Fruit fly (Drosophila melanogaster) whole organism, embryonic: Measurements from ENCODE around the gene CG43271.

Experiments used
- ATbp ChIP-seq: fragments of 200-800 bp; sonication (Bioruptor generic); optimal IDR thresholded peaks from 2 replicates; lab custom pipeline; 2017; ENCODE audit warnings: missing biosample characterization, mild to moderate bottlenecking, missing genetic modification characterization, missing genetic modification reagents
- Adf1 ChIP-seq: fragments of 200-800 bp; sonication (Bioruptor generic); IDR thresholded peaks from 2 replicates; pipeline ENCODE4 v1.3.6; 2022; ENCODE audit warnings: missing biosample characterization, missing genetic modification characterization
- Atf-2 ChIP-seq: fragments of 200-800 bp; sonication (Bioruptor generic); optimal IDR thresholded peaks from 2 replicates; lab custom pipeline; 2016; ENCODE audit warnings: missing biosample characterization, missing genetic modification characterization
- BEAF-32 ChIP-seq: fragments of 200-800 bp; sonication (Bioruptor generic); optimal IDR thresholded peaks from 3 replicates; lab custom pipeline; 2017; ENCODE audit warnings: missing biosample characterization, missing genetic modification characterization, mild to moderate bottlenecking, moderate library complexity, missing genetic modification reagents
- CG10431 ChIP-seq: fragments of 200-800 bp; sonication (Bioruptor generic); optimal IDR thresholded peaks from 3 replicates; lab custom pipeline; 2018; ENCODE audit warnings: missing biosample characterization, mild to moderate bottlenecking, missing genetic modification characterization
- CG11085 ChIP-seq: fragments of 200-800 bp; sonication (Bioruptor generic); IDR thresholded peaks from 2 replicates; pipeline ENCODE4 v1.3.6; 2022; ENCODE audit warnings: missing biosample characterization, missing genetic modification characterization
- CG12071 ChIP-seq: fragments of 200-800 bp; sonication (Bioruptor generic); optimal IDR thresholded peaks from 3 replicates; lab custom pipeline; 2018; ENCODE audit warnings: missing biosample characterization, mild to moderate bottlenecking, missing genetic modification characterization
- CG12104 ChIP-seq: fragments of 200-800 bp; sonication (Bioruptor generic); optimal IDR thresholded peaks from 3 replicates; lab custom pipeline; 2016; ENCODE audit warnings: missing biosample characterization, missing genetic modification characterization
- CG12219 ChIP-seq: fragments of 200-800 bp; sonication (Bioruptor generic); optimal IDR thresholded peaks from 3 replicates; lab custom pipeline; 2018; ENCODE audit warnings: missing biosample characterization, mild to moderate bottlenecking, missing genetic modification characterization
- CG13296 ChIP-seq: fragments of 200-800 bp; sonication (Bioruptor generic); optimal IDR thresholded peaks from 3 replicates; lab custom pipeline; 2018; ENCODE audit warnings: missing biosample characterization, mild to moderate bottlenecking, missing genetic modification characterization
- CG13775 ChIP-seq: fragments of 200-800 bp; sonication (Bioruptor generic); optimal IDR thresholded peaks from 3 replicates; lab custom pipeline; 2017; ENCODE audit warnings: missing biosample characterization, mild to moderate bottlenecking, missing genetic modification characterization
- CG32532 ChIP-seq: fragments of 200-800 bp; sonication (Bioruptor generic); IDR thresholded peaks from 2 replicates; pipeline ENCODE4 v1.3.6; 2022; ENCODE audit warnings: missing biosample characterization, missing genetic modification characterization
- CG33213 ChIP-seq: fragments of 200-800 bp; sonication (Bioruptor generic); optimal IDR thresholded peaks from 3 replicates; lab custom pipeline; 2016; ENCODE audit warnings: missing biosample characterization, missing genetic modification characterization
- CG3407 ChIP-seq: fragments of 200-800 bp; sonication (Bioruptor generic); optimal IDR thresholded peaks from 2 replicates; lab custom pipeline; 2018; ENCODE audit warnings: missing biosample characterization, mild to moderate bottlenecking, missing genetic modification characterization
- CG3847 ChIP-seq: fragments of 200-800 bp; sonication (Bioruptor generic); IDR thresholded peaks from 2 replicates; pipeline ENCODE4 v1.3.6; 2022; ENCODE audit warnings: missing biosample characterization, missing genetic modification characterization
- CG3995 ChIP-seq: fragments of 200-800 bp; sonication (Bioruptor generic); optimal IDR thresholded peaks from 3 replicates; lab custom pipeline; 2016; ENCODE audit warnings: missing biosample characterization, missing genetic modification characterization
- CG4617 ChIP-seq: fragments of 200-800 bp; sonication (Bioruptor generic); optimal IDR thresholded peaks from 3 replicates; lab custom pipeline; 2016; ENCODE audit warnings: missing biosample characterization, missing genetic modification characterization, borderline replicate concordance
- CG4854 ChIP-seq: fragments of 200-800 bp; sonication (Bioruptor generic); optimal IDR thresholded peaks from 2 replicates; lab custom pipeline; 2016; ENCODE audit warnings: missing biosample characterization, missing genetic modification characterization, inconsistent platforms
- CkIIα-i1 ChIP-seq: fragments of 200-800 bp; sonication (Bioruptor generic); IDR thresholded peaks from 2 replicates; pipeline ENCODE4 v1.3.6; 2022; ENCODE audit warnings: missing biosample characterization, missing genetic modification characterization
- D ChIP-seq, 2 experiments: fragments of 200-800 bp in 1 of 2; fragments of >200 bp in 1 of 2; sonication (Bioruptor generic) in 1 of 2; optimal IDR thresholded peaks; 2 replicates in 1 of 2; 3 replicates in 1 of 2; lab custom pipeline; 2017; ENCODE audit warnings: mild to moderate bottlenecking in 1 of 2, missing biosample characterization in 1 of 2, missing genetic modification characterization in 1 of 2, missing genetic modification reagents in 1 of 2
- Doc2 ChIP-seq: fragments of 200-800 bp; sonication (Bioruptor generic); IDR thresholded peaks from 2 replicates; pipeline ENCODE4 v1.3.6; 2022; ENCODE audit warnings: missing biosample characterization, missing genetic modification characterization
- Dp ChIP-seq: fragments of 200-800 bp; sonication (Bioruptor generic); optimal IDR thresholded peaks from 2 replicates; lab custom pipeline; 2018; ENCODE audit warnings: missing biosample characterization, mild to moderate bottlenecking, missing genetic modification characterization, moderate library complexity
- Elba2 ChIP-seq: fragments of 200-800 bp; sonication (Bioruptor generic); optimal IDR thresholded peaks from 3 replicates; lab custom pipeline; 2016; ENCODE audit warnings: missing biosample characterization, missing genetic modification characterization
- Fer1 ChIP-seq: fragments of 200-800 bp; sonication (Bioruptor generic); optimal IDR thresholded peaks from 2 replicates; lab custom pipeline; 2017; ENCODE audit warnings: missing biosample characterization, mild to moderate bottlenecking, missing genetic modification characterization
- HHEX ChIP-seq: fragments of 200-800 bp; sonication (Bioruptor generic); optimal IDR thresholded peaks from 3 replicates; lab custom pipeline; 2017; ENCODE audit warnings: missing biosample characterization, mild to moderate bottlenecking, missing genetic modification characterization, missing genetic modification reagents
- HLH3B ChIP-seq: fragments of 200-800 bp; sonication (Bioruptor generic); IDR thresholded peaks from 2 replicates; pipeline ENCODE4 v1.3.6; 2022; ENCODE audit warnings: missing biosample characterization, missing genetic modification characterization
- HmgZ ChIP-seq: fragments of 200-800 bp; sonication (Bioruptor generic); optimal IDR thresholded peaks from 2 replicates; lab custom pipeline; 2018; ENCODE audit warnings: missing biosample characterization, mild to moderate bottlenecking, missing genetic modification characterization
- Hr39 ChIP-seq: fragments of >200 bp; optimal IDR thresholded peaks from 2 replicates; lab custom pipeline; 2017
- Hsf ChIP-seq: fragments of 200-800 bp; sonication (Bioruptor generic); optimal IDR thresholded peaks from 3 replicates; lab custom pipeline; 2016; ENCODE audit warnings: missing biosample characterization, missing genetic modification characterization
- Jarid2 ChIP-seq: fragments of 200-800 bp; sonication (Bioruptor generic); optimal IDR thresholded peaks from 3 replicates; lab custom pipeline; 2017; ENCODE audit warnings: mild to moderate bottlenecking, missing biosample characterization, missing genetic modification reagents, missing genetic modification characterization
- Kr ChIP-seq: fragments of 200-800 bp; sonication (Bioruptor generic); optimal IDR thresholded peaks from 2 replicates; lab custom pipeline; 2017; ENCODE audit warnings: missing biosample characterization, mild to moderate bottlenecking, missing genetic modification characterization
- Lim3 ChIP-seq: fragments of 200-800 bp; sonication (Bioruptor generic); IDR thresholded peaks from 2 replicates; pipeline ENCODE4 v1.3.6; 2022; ENCODE audit warnings: missing biosample characterization, missing genetic modification characterization
- Opbp ChIP-seq: fragments of 200-800 bp; sonication (Bioruptor generic); IDR thresholded peaks from 3 replicates; pipeline ENCODE4 v1.3.6; 2022; ENCODE audit warnings: missing biosample characterization, missing genetic modification characterization; ENCODE audit not compliant: partially characterized antibody
- Spps ChIP-seq: fragments of 200-800 bp; sonication (Bioruptor generic); optimal IDR thresholded peaks from 2 replicates; lab custom pipeline; 2018; ENCODE audit warnings: missing biosample characterization, mild to moderate bottlenecking, missing genetic modification characterization
- YL-1 ChIP-seq: fragments of 200-800 bp; sonication (Bioruptor generic); optimal IDR thresholded peaks from 3 replicates; lab custom pipeline; 2017; ENCODE audit warnings: missing biosample characterization, mild to moderate bottlenecking, missing genetic modification characterization
- ase ChIP-seq: fragments of 200-800 bp; sonication (Bioruptor generic); IDR thresholded peaks from 3 replicates; pipeline ENCODE4 v1.3.6; 2022; ENCODE audit warnings: missing biosample characterization, missing genetic modification characterization
- bbx ChIP-seq: fragments of 200-800 bp; sonication (Bioruptor generic); IDR thresholded peaks from 2 replicates; pipeline ENCODE4 v1.3.6; 2022; ENCODE audit warnings: missing biosample characterization, missing genetic modification characterization; ENCODE audit not compliant: partially characterized antibody
- dan ChIP-seq: fragments of 200-800 bp; sonication (Bioruptor generic); IDR thresholded peaks from 2 replicates; pipeline ENCODE4 v1.3.6; 2022; ENCODE audit warnings: missing biosample characterization, missing genetic modification characterization
- dm ChIP-seq: fragments of 200-800 bp; sonication (Bioruptor generic); optimal IDR thresholded peaks from 3 replicates; lab custom pipeline; 2016; ENCODE audit warnings: missing biosample characterization, missing genetic modification characterization
- en ChIP-seq: fragments of 200-800 bp; sonication (Bioruptor generic); optimal IDR thresholded peaks from 2 replicates; lab custom pipeline; 2016; ENCODE audit warnings: missing biosample characterization, missing genetic modification characterization
- eyg ChIP-seq: fragments of 200-800 bp; sonication (Bioruptor generic); optimal IDR thresholded peaks from 3 replicates; lab custom pipeline; 2016; ENCODE audit warnings: missing biosample characterization, missing genetic modification characterization
- h ChIP-seq: fragments of >200 bp; optimal IDR thresholded peaks from 2 replicates; lab custom pipeline; 2017
- hb ChIP-seq: fragments of 200-800 bp; sonication (Bioruptor generic); IDR thresholded peaks from 3 replicates; pipeline ENCODE4 v1.3.6; 2022; ENCODE audit warnings: missing biosample characterization, missing genetic modification characterization; ENCODE audit not compliant: partially characterized antibody
- klu ChIP-seq: fragments of 200-800 bp; sonication (Bioruptor generic); IDR thresholded peaks from 2 replicates; pipeline ENCODE4 v1.3.6; 2022; ENCODE audit warnings: missing biosample characterization, missing genetic modification characterization
- nmo ChIP-seq: fragments of 200-800 bp; sonication (Bioruptor generic); optimal IDR thresholded peaks from 2 replicates; lab custom pipeline; 2018; ENCODE audit warnings: missing biosample characterization, mild to moderate bottlenecking, missing genetic modification characterization, moderate library complexity
- p53 ChIP-seq: fragments of 200-800 bp; sonication (Bioruptor generic); optimal IDR thresholded peaks from 2 replicates; lab custom pipeline; 2016; ENCODE audit warnings: missing biosample characterization, missing genetic modification characterization
- prd ChIP-seq, 3 experiments: fragments of >200 bp in 2 of 3; fragments of 200-800 bp in 1 of 3; sonication (Bioruptor generic) in 1 of 3; optimal IDR thresholded peaks in 2 of 3; IDR thresholded peaks in 1 of 3; 2 replicates in 2 of 3; 3 replicates in 1 of 3; pipeline versions ENCODE4 v1.3.6 to Lab custom; 2017 to 2022; ENCODE audit warnings: missing biosample characterization in 1 of 3, missing genetic modification characterization in 1 of 3
- sens ChIP-seq: fragments of 200-800 bp; sonication (Bioruptor generic); peaks from one replicate; lab custom pipeline; 2016; ENCODE audit warnings: missing biosample characterization, missing genetic modification characterization
- tna ChIP-seq: fragments of 200-800 bp; sonication (Bioruptor generic); IDR thresholded peaks from 2 replicates; pipeline ENCODE4 v1.3.6; 2022; ENCODE audit warnings: missing biosample characterization, missing genetic modification characterization; ENCODE audit not compliant: partially characterized antibody
- unpg ChIP-seq: fragments of 200-800 bp; sonication (Bioruptor generic); optimal IDR thresholded peaks from 3 replicates; lab custom pipeline; 2018; ENCODE audit warnings: missing biosample characterization, mild to moderate bottlenecking, missing genetic modification characterization, moderate library complexity

CG43271 gene

DNA sequence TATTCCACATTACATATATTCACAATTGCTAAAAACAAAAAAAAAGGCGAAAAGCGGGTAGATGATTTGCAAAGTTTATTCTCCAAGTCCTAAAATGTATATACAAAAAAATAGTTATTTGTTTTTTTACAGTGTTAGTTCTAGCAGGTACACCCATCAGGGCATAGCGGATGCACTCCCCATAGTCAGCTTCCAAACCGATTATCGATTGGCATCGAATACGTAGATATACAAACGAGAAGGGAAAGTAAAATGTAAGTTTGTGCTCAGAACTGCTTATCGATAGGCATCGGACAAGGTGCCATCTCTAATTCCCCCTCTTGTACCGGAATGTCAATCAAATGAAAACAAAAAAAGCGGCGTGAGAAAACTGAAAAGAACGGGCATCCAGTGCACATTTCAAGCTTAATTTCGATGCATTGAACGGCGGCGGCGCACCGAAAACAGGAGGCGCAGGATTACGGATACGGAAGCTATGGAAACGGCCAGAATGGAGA is 48.3 kb upstream of the CG43271 start, which contains the start of gene CG5674 (continued):
- TF ChIP-seq HHEX (GFP tag; lab: Kevin White, UChicago): no peak
- TF ChIP-seq Dp (GFP tag; lab: Kevin White, UChicago): peak; percentile 21
- TF ChIP-seq ase: 0 out of 3 replicates have a peak, but pooled peaks have one; percentile 5
- no peak for TF ChIP-seq CG12219 (GFP tag; lab: Kevin White, UChicago)
- TF ChIP-seq Elba2 (GFP tag; lab: Kevin White, UChicago): no peak
- TF ChIP-seq CG3407 (GFP tag; lab: Kevin White, UChicago): no peak
- no peak for TF ChIP-seq CG3995
- no peak for TF ChIP-seq CG33213 (GFP tag; lab: Kevin White, UChicago)
- peak; percentile 56 for TF ChIP-seq D (optimal IDR thresholded peaks at IDR 0.05; lab: Kevin White, UChicago)
- TF ChIP-seq D (GFP tag; optimal IDR thresholded peaks at IDR 0.05; lab: Kevin White, UChicago): no peak
- no peak for TF ChIP-seq Fer1 (GFP tag; lab: Kevin White, UChicago)
- TF ChIP-seq eyg (GFP tag; lab: Kevin White, UChicago): peak; percentile 39
- 0 out of 2 replicates have a peak, but pooled peaks have one; percentile 8 for TF ChIP-seq HLH3B (GFP tag; lab: Robert Waterston, UW)
- no peak for TF ChIP-seq Jarid2 (GFP tag; lab: Kevin White, UChicago)
- TF ChIP-seq CG10431 (GFP tag; lab: Kevin White, UChicago): no peak
- no peak for TF ChIP-seq CkIIα-i1 (GFP tag; lab: Robert Waterston, UW)
- TF ChIP-seq YL-1 (GFP tag; lab: Kevin White, UChicago): peak; percentile 57
- TF ChIP-seq CG3847 (GFP tag; lab: Robert Waterston, UW): peak; percentile 64
- TF ChIP-seq sens (GFP tag; lab: Kevin White, UChicago): no peak
- TF ChIP-seq tna (GFP tag; lab: Robert Waterston, UW): peak; percentile 83
- peak; percentile 90 for TF ChIP-seq Opbp (GFP tag; lab: Robert Waterston, UW)
- no peak for TF ChIP-seq CG12104 (GFP tag; lab: Kevin White, UChicago)
- TF ChIP-seq ATbp: no peak
- no peak for TF ChIP-seq CG12071 (GFP tag; lab: Kevin White, UChicago)
- TF ChIP-seq Adf1 (GFP tag; lab: Robert Waterston, UW): no peak; the same call in 1 of the 2 replicates
- peak; percentile 64 for TF ChIP-seq CG4617 (GFP tag; lab: Kevin White, UChicago)
- no peak for TF ChIP-seq CG11085 (GFP tag; lab: Robert Waterston, UW)
- TF ChIP-seq BEAF-32: peak; percentile 91
- no peak for TF ChIP-seq Doc2 (GFP tag; lab: Robert Waterston, UW)
- peak; percentile 53 for TF ChIP-seq p53 (GFP tag; lab: Kevin White, UChicago)
- no peak for TF ChIP-seq Lim3 (GFP tag; lab: Robert Waterston, UW)
- peak; percentile 59 for TF ChIP-seq dm (GFP tag; lab: Kevin White, UChicago)
- no peak for TF ChIP-seq dan (GFP tag; lab: Robert Waterston, UW)
- TF ChIP-seq klu (GFP tag; lab: Robert Waterston, UW): no peak
- TF ChIP-seq prd (optimal IDR thresholded peaks at IDR 0.05; lab: Kevin White, UChicago): no peak
- TF ChIP-seq prd (GFP tag; IDR thresholded peaks at IDR 0.05; lab: Robert Waterston, UW): peak; percentile 69
- peak; percentile 87 for TF ChIP-seq hb (GFP tag; lab: Robert Waterston, UW)
- TF ChIP-seq bbx (GFP tag; lab: Robert Waterston, UW): peak; percentile 85
- TF ChIP-seq CG13296 (GFP tag; lab: Kevin White, UChicago): no peak
- TF ChIP-seq h (lab: Kevin White, UChicago): no peak
- TF ChIP-seq Hr39 (lab: Kevin White, UChicago): no peak
- peak; percentile 70 for TF ChIP-seq CG32532 (GFP tag; lab: Robert Waterston, UW)
- no peak for TF ChIP-seq Kr (GFP tag; lab: Kevin White, UChicago)
- TF ChIP-seq CG13775 (GFP tag; lab: Kevin White, UChicago): peak; percentile 49
- TF ChIP-seq nmo (GFP tag; lab: Kevin White, UChicago): peak; percentile 90
- no peak for TF ChIP-seq Spps (tag; lab: Kevin White, UChicago)
- TF ChIP-seq Atf-2 (GFP tag; lab: Kevin White, UChicago): peak; percentile 24
- no peak for TF ChIP-seq en (GFP tag; lab: Kevin White, UChicago)
- TF ChIP-seq unpg (GFP tag; lab: Kevin White, UChicago): no peak
- peak; percentile 75 for TF ChIP-seq HmgZ
- TF ChIP-seq Hsf (GFP tag; lab: Kevin White, UChicago): peak; percentile 75
- no peak for TF ChIP-seq CG4854
